Fruit fly (Drosophila melanogaster): ENCODE measurements around the gene ab.
A peak's percentile ranks its signal among the peaks of the same experiment; 100 is the strongest.

The ab gene

dm6 chr2L:11196219-11196618 is 14.3 kb upstream of the ab start:
- no peak for TF ChIP-seq GATAd (GFP tag; optimal IDR thresholded peaks at IDR 0.05)
- TF ChIP-seq fru (GFP tag; optimal IDR thresholded peaks at IDR 0.05), result no peak
- TF ChIP-seq HLH106 (tag; optimal IDR thresholded peaks at IDR 0.05), result no peak
- TF ChIP-seq Dif (GFP tag; optimal IDR thresholded peaks at IDR 0.05; ENCODE audit: partially characterized antibody), result no peak
- no peak for TF ChIP-seq pan (optimal IDR thresholded peaks at IDR 0.05)
- TF ChIP-seq dl (GFP tag; optimal IDR thresholded peaks at IDR 0.05; ENCODE audit: insufficient read depth in 1 of 2, partially characterized antibody in 2 of 2), result no peak
- no peak for TF ChIP-seq OdsH (GFP tag; optimal IDR thresholded peaks at IDR 0.05)
- TF ChIP-seq dsf (GFP tag; optimal IDR thresholded peaks at IDR 0.05; ENCODE audit: borderline replicate concordance), result no peak
- TF ChIP-seq woc (GFP tag; optimal IDR thresholded peaks at IDR 0.05), result no peak
- TF ChIP-seq CG32264 (GFP tag; optimal IDR thresholded peaks at IDR 0.05), result no peak
- no peak for TF ChIP-seq ey (GFP tag; optimal IDR thresholded peaks at IDR 0.05)
- TF ChIP-seq Rel (GFP tag; optimal IDR thresholded peaks at IDR 0.05), result no peak
- no peak for TF ChIP-seq Rel (tag; optimal IDR thresholded peaks at IDR 0.05)
- no peak for TF ChIP-seq Hr83 (GFP tag; optimal IDR thresholded peaks at IDR 0.05; ENCODE audit: poor library complexity, severe bottlenecking)
- TF ChIP-seq CrebA (GFP tag; optimal IDR thresholded peaks at IDR 0.05; ENCODE audit: borderline replicate concordance), result no peak

dm6 chr2L:11196781-11197180 is 13.7 kb upstream of the ab start:
- no peak for TF ChIP-seq CrebA (GFP tag; optimal IDR thresholded peaks at IDR 0.05; ENCODE audit: borderline replicate concordance)
- TF ChIP-seq h (GFP tag; optimal IDR thresholded peaks at IDR 0.05), result no peak
- TF ChIP-seq Hr78 (GFP tag; optimal IDR thresholded peaks at IDR 0.05), result no peak
- no peak for TF ChIP-seq Abd-B (GFP tag; optimal IDR thresholded peaks at IDR 0.05)
- TF ChIP-seq rgr (GFP tag; optimal IDR thresholded peaks at IDR 0.05), result no peak
- TF ChIP-seq Dfd (GFP tag; optimal IDR thresholded peaks at IDR 0.05), result no peak
- TF ChIP-seq sv (GFP tag; optimal IDR thresholded peaks at IDR 0.05), result no peak
- TF ChIP-seq psq (GFP tag; optimal IDR thresholded peaks at IDR 0.05), result no peak
- no peak for TF ChIP-seq N (GFP tag; optimal IDR thresholded peaks at IDR 0.05)
- no peak for TF ChIP-seq ey (GFP tag; optimal IDR thresholded peaks at IDR 0.05)
- no peak for TF ChIP-seq Hnf4 (GFP tag; optimal IDR thresholded peaks at IDR 0.05)
- no peak for TF ChIP-seq br (GFP tag; optimal IDR thresholded peaks at IDR 0.05)
- TF ChIP-seq tai (GFP tag; optimal IDR thresholded peaks at IDR 0.05), result no peak
- no peak for TF ChIP-seq lola (GFP tag; optimal IDR thresholded peaks at IDR 0.05)
- TF ChIP-seq usp (GFP tag; optimal IDR thresholded peaks at IDR 0.05), result no peak

- no peak for TF ChIP-seq Vsx2 (GFP tag; optimal IDR thresholded peaks at IDR 0.05; ENCODE audit: partially characterized antibody)
- TF ChIP-seq sv (GFP tag; optimal IDR thresholded peaks at IDR 0.05), result peak; percentile 70
- no peak for TF ChIP-seq OdsH (GFP tag; optimal IDR thresholded peaks at IDR 0.05)
These were observed 11.4 kb upstream of the ab start for dm6 chr2L:11199068-11199467.

dm6 chr2L:11200734-11201133 is 9.7 kb upstream of the ab start:
- TF ChIP-seq Vsx2 (GFP tag; optimal IDR thresholded peaks at IDR 0.05; ENCODE audit: partially characterized antibody), result no peak
- no peak for TF ChIP-seq Hnf4 (GFP tag; optimal IDR thresholded peaks at IDR 0.05)
- no peak for TF ChIP-seq Myc (optimal IDR thresholded peaks at IDR 0.05)
- TF ChIP-seq dmrt93B (GFP tag; optimal IDR thresholded peaks at IDR 0.05), result no peak
- no peak for TF ChIP-seq brk (GFP tag; optimal IDR thresholded peaks at IDR 0.05)
- TF ChIP-seq OdsH (GFP tag; optimal IDR thresholded peaks at IDR 0.05), result no peak
- no peak for TF ChIP-seq br (GFP tag; optimal IDR thresholded peaks at IDR 0.05)
- no peak for TF ChIP-seq Hr78 (GFP tag; optimal IDR thresholded peaks at IDR 0.05)
- TF ChIP-seq usp (GFP tag; optimal IDR thresholded peaks at IDR 0.05), result no peak
- TF ChIP-seq sage (GFP tag; optimal IDR thresholded peaks at IDR 0.05), result no peak
- no peak for TF ChIP-seq dsf (GFP tag; optimal IDR thresholded peaks at IDR 0.05; ENCODE audit: borderline replicate concordance)

- TF ChIP-seq lola (GFP tag; optimal IDR thresholded peaks at IDR 0.05) (no peak), woc (GFP tag; optimal IDR thresholded peaks at IDR 0.05) (no peak), fru (GFP tag; optimal IDR thresholded peaks at IDR 0.05) (peak; percentile 40), jim (GFP tag; optimal IDR thresholded peaks at IDR 0.05) (no peak), ey (GFP tag; optimal IDR thresholded peaks at IDR 0.05) (peak; percentile 22), h (GFP tag; optimal IDR thresholded peaks at IDR 0.05) (peak; percentile 37), br (GFP tag; optimal IDR thresholded peaks at IDR 0.05) (peak; percentile 1), CG32264 (GFP tag; optimal IDR thresholded peaks at IDR 0.05) (no peak), foxo (GFP tag; optimal IDR thresholded peaks at IDR 0.05) (peak in 1 of 2 experiments; percentile 58), HLH106 (tag; optimal IDR thresholded peaks at IDR 0.05) (no peak), dsf (GFP tag; optimal IDR thresholded peaks at IDR 0.05; ENCODE audit: borderline replicate concordance) (no peak)
These were observed 6.9 kb upstream of the ab start, which contains the start of gene Ca-beta for dm6 chr2L:11203494-11204010. Gene Ca-beta, minus strand, starts transcription at chr2L:11203544.
